Worm (Caenorhabditis elegans): ENCODE data around the gene K07C11.10.

Gene K07C11.10

ce11 chrV:8178279-8178678 lies 48.4 kb downstream of the K07C11.10 start:
- TF ChIP-seq peb-1 (tag; optimal IDR thresholded peaks at IDR 0.05) = no peak

ce11 chrV:8177349-8177748 lies 49.4 kb downstream of the K07C11.10 start, which contains the start of gene F20D6.9:
TSS of gene F20D6.9 (minus strand) at chrV:8177449.
- TF ChIP-seq unc-39 (tag; optimal IDR thresholded peaks at IDR 0.05) (no peak), sem-4 (tag; optimal IDR thresholded peaks at IDR 0.05) (no peak), lin-39 (tag; optimal IDR thresholded peaks at IDR 0.05) (no peak), mdl-1 (tag; optimal IDR thresholded peaks at IDR 0.05) (no peak), nhr-12 (tag; optimal IDR thresholded peaks at IDR 0.05) (no peak), R02D3.7 (tag; optimal IDR thresholded peaks at IDR 0.05) (no peak), ama-1 (optimal IDR thresholded peaks at IDR 0.05) (no peak), lin-11 (tag; optimal IDR thresholded peaks at IDR 0.05) (no peak), sma-3 (GFP tag; optimal IDR thresholded peaks at IDR 0.05) (no peak), ztf-1 (GFP tag; conservative IDR thresholded peaks at IDR 0.05) (no peak), nhr-10 (tag; optimal IDR thresholded peaks at IDR 0.05) (no peak)
